Worm (Caenorhabditis elegans) whole organism, early embryonic: Measurements from ENCODE around the gene col-80.

Source experiments
- B0310.2 ChIP-seq: sonication (generic microtip); optimal IDR thresholded peaks from 2 replicates; lab custom pipeline; 2016; ENCODE audit warnings: mild to moderate bottlenecking, missing genetic modification characterization, missing compliant biosample characterization
- F13C5.2 ChIP-seq: sonication (generic microtip); optimal IDR thresholded peaks from 2 replicates; lab custom pipeline; 2017; ENCODE audit warnings: mild to moderate bottlenecking, missing genetic modification characterization, inconsistent platforms, missing compliant biosample characterization
- aly-1 ChIP-seq: sonication (generic microtip); optimal IDR thresholded peaks from 2 replicates; lab custom pipeline; 2016; ENCODE audit warnings: missing genetic modification characterization, missing compliant biosample characterization
- ama-1 ChIP-seq: fragments of 150-350 bp; optimal IDR thresholded peaks from 2 replicates; lab custom pipeline; 2014
- ceh-13 ChIP-seq: fragments of 200-800 bp; sonication (Bioruptor generic); optimal IDR thresholded peaks from 2 replicates; lab custom pipeline; 2018; ENCODE audit warnings: mild to moderate bottlenecking, missing genetic modification characterization, missing compliant biosample characterization
- ceh-36 ChIP-seq: sonication (generic microtip); optimal IDR thresholded peaks from 2 replicates; lab custom pipeline; 2016; ENCODE audit warnings: missing genetic modification characterization, inconsistent platforms, missing compliant biosample characterization
- ets-7 ChIP-seq: sonication (generic microtip); optimal IDR thresholded peaks from 2 replicates; lab custom pipeline; 2016; ENCODE audit warnings: missing genotype, missing genetic modification characterization, missing compliant biosample characterization
- flt-1 ChIP-seq: fragments of 200-800 bp; sonication (Bioruptor generic); IDR thresholded peaks from 2 replicates; pipeline ENCODE4 v1.3.6; 2022; ENCODE audit warnings: missing genetic modification characterization, missing compliant biosample characterization
- hmbx-1 ChIP-seq: sonication (generic microtip); optimal IDR thresholded peaks from 2 replicates; lab custom pipeline; 2016; ENCODE audit warnings: mild to moderate bottlenecking, missing genetic modification characterization, missing compliant biosample characterization
- hmg-4 ChIP-seq: fragments of 200-800 bp; sonication (Bioruptor generic); optimal IDR thresholded peaks from 2 replicates; lab custom pipeline; 2018; ENCODE audit warnings: mild to moderate bottlenecking, missing genetic modification characterization, missing compliant biosample characterization
- hnd-1 ChIP-seq: sonication (generic microtip); optimal IDR thresholded peaks from 2 replicates; lab custom pipeline; 2016; ENCODE audit warnings: missing genetic modification characterization, missing compliant biosample characterization
- pes-1 ChIP-seq: fragments of 200-800 bp; sonication (Bioruptor generic); IDR thresholded peaks from 2 replicates; pipeline ENCODE4 v1.3.6; 2022; ENCODE audit warnings: missing genetic modification reagents, missing genetic modification characterization, missing compliant biosample characterization
- scrt-1 ChIP-seq: fragments of 200-800 bp; sonication (Bioruptor generic); IDR thresholded peaks from 2 replicates; pipeline ENCODE4 v1.3.6; 2022; ENCODE audit warnings: missing genetic modification characterization, missing compliant biosample characterization
- sea-1 ChIP-seq: fragments of 200-800 bp; sonication (Bioruptor generic); conservative IDR thresholded peaks from 2 replicates; pipeline ENCODE4 v1.3.6; 2022; ENCODE audit warnings: missing genetic modification characterization, missing compliant biosample characterization
- tbx-11 ChIP-seq: fragments of 200-800 bp; sonication (Bioruptor generic); IDR thresholded peaks from 2 replicates; pipeline ENCODE4 v1.3.6; 2022; ENCODE audit warnings: missing genetic modification characterization, missing compliant biosample characterization
- tbx-37 ChIP-seq: fragments of 200-800 bp; sonication (Bioruptor generic); conservative IDR thresholded peaks from 2 replicates; pipeline ENCODE4 v1.3.6; 2022; ENCODE audit warnings: missing genetic modification reagents, missing genetic modification characterization, missing compliant biosample characterization
- tra-4 ChIP-seq: sonication (generic microtip); optimal IDR thresholded peaks from 2 replicates; lab custom pipeline; 2017; ENCODE audit warnings: missing genetic modification characterization, missing compliant biosample characterization

The col-80 gene

DNA sequence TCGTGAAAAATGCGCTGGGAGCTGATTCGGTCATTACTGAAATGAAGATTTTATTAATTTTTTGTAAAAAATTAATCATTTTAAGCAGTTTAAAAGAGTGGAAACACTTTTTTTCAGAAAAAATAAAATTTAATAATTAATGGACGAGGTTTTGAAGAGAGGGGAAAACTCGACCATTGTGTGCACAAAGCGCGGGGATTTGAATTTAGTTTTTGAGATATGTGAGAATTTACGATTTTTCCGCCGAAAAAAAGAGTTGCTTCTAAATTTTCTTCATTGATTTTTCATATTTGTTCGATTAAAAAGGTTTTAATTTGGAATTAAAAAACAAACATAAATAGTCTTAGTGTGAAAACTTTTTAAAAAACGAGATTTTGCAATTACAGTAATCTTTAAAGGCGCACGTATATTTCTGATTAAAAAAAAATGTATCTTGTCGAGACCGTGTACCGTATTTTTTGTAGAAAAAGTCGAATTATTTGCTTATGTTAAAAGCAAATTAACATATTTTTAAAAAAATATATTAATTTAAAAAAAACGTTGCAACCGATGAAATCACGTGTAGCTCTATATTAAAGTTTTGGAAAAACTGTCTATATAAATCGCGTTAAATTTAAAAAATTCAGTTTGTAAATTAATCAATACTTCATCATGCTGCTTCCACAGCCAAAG lies 7.4 kb downstream of the col-80 start, which contains the start of the genes dph-2 and C09G5.7:
dph-2 (minus strand) TSS at position 36 of the 672 bp plus-strand sequence.
C09G5.7 (plus strand) TSS at position 622 of the 672 bp plus-strand sequence.
- no peak for TF ChIP-seq ets-7
- TF ChIP-seq ama-1 (lab: Kevin White, UChicago): no peak
- no peak for TF ChIP-seq F13C5.2 (tag; lab: Kevin White, UChicago)
- TF ChIP-seq aly-1: no peak
- TF ChIP-seq sea-1 (GFP tag; lab: Robert Waterston, UW): no peak

- TF ChIP-seq tbx-11 (no peak), sea-1 (GFP tag; lab: Robert Waterston, UW) (no peak), aly-1 (no peak)
These were observed 10.1 kb downstream of the col-80 start, which contains the start of gene C09G5.13 for ce11 chrII:10717124-10717523. TSS of gene C09G5.13 (plus strand) at chrII:10717424.

DNA sequence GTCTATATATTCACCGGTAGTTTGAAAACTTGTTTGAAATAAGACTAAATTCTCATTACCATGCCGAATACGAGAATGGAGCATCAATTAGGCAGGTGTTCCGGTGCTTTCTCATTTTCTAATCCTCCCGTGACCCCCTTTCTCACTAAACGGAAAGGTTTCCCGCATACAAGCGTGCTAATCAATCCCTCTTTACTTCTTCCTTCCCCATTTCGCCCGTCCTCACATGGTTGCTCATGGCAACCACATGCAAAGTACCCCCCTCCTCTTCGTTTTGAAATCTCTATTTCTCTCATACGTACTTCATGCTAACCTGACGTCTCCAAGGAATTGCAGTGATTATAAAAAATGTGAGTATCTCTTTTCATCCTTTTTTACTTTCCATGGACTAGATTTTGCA lies 12.9 kb downstream of the col-80 start, which contains the start of gene mks-5:
mks-5 (plus strand) TSS at position 301 of the 400 bp plus-strand sequence.
- no peak for TF ChIP-seq tbx-11
- no peak for TF ChIP-seq F13C5.2 (tag; lab: Kevin White, UChicago)
- no peak for TF ChIP-seq flt-1 (GFP tag; lab: Robert Waterston, UW)
- TF ChIP-seq tra-4 (tag; lab: Kevin White, UChicago): no peak
- TF ChIP-seq hmbx-1: no peak
- TF ChIP-seq hnd-1 (tag; lab: Kevin White, UChicago): no peak
- no peak for TF ChIP-seq aly-1
- TF ChIP-seq scrt-1 (GFP tag; lab: Robert Waterston, UW): no peak
- TF ChIP-seq tbx-37 (GFP tag; lab: Robert Waterston, UW): no peak
- no peak for TF ChIP-seq ceh-13 (GFP tag; lab: Kevin White, UChicago)
- TF ChIP-seq pes-1: no peak
- TF ChIP-seq B0310.2: no peak
- no peak for TF ChIP-seq sea-1 (GFP tag; lab: Robert Waterston, UW)

DNA sequence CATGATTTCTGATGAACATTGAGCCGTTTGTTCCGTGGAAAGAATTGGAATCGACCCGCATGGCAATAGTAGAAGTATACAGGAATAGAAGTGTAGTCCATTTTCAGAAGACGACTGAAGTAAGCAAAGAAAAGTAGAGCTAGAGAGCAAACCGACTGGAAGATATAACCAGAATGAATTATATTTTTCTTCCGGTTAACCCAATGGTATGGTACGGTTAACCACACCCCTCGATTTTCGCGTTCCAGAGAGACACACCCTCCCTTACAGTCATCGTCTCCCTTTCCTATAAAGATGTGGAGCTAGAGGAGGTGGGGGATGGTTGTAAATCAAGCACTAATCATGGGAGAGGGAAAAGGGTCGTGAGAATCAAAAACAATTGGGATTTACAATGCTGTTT lies 16.1 kb downstream of the col-80 start, which contains the start of gene C09G5.14:
C09G5.14 (minus strand) TSS at position 101 of the 400 bp plus-strand sequence.
- no peak for TF ChIP-seq B0310.2
- no peak for TF ChIP-seq ama-1 (lab: Kevin White, UChicago)
- no peak for TF ChIP-seq ceh-36 (tag; lab: Kevin White, UChicago)
- TF ChIP-seq pes-1: no peak
- no peak for TF ChIP-seq sea-1 (GFP tag; lab: Robert Waterston, UW)
- no peak for TF ChIP-seq tbx-37 (GFP tag; lab: Robert Waterston, UW)
- TF ChIP-seq aly-1: no peak
- TF ChIP-seq hnd-1 (tag; lab: Kevin White, UChicago): no peak
- TF ChIP-seq tra-4 (tag; lab: Kevin White, UChicago): no peak
- no peak for TF ChIP-seq F13C5.2 (tag; lab: Kevin White, UChicago)
- no peak for TF ChIP-seq hmg-4
- TF ChIP-seq hmbx-1: no peak
- TF ChIP-seq ceh-13 (GFP tag; lab: Kevin White, UChicago): no peak

DNA sequence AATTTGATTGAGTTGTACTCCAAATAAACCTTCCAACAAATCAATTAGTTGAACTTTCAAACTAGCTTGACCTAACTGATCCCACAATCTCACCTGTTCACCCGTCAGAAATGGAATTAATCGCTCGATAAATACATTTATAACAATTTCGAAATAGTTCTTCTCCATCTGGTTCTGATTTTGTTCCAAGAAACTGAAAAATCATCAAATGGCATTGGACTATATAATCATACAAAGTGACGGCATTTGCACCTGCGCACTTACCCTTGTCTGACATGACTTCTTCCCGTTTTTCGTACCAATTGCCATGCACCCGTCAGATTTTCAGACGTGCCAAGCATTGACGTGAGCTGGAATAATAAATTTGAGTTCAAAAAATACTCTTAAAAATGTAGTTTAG lies 23.7 kb downstream of the col-80 start:
- TF ChIP-seq tbx-11 (no peak), ets-7 (no peak), tbx-37 (GFP tag; lab: Robert Waterston, UW) (no peak), hmg-4 (no peak), B0310.2 (no peak)

ce11 chrII:10731552-10731951 lies 24.6 kb downstream of the col-80 start, which contains the start of gene glb-12:
TSS of gene glb-12 (minus strand) at chrII:10731652.
- TF ChIP-seq B0310.2: no peak
- TF ChIP-seq hnd-1 (tag; lab: Kevin White, UChicago): no peak
- no peak for TF ChIP-seq ets-7
- TF ChIP-seq pes-1: no peak
- no peak for TF ChIP-seq flt-1 (GFP tag; lab: Robert Waterston, UW)
- TF ChIP-seq F13C5.2 (tag; lab: Kevin White, UChicago): no peak
- no peak for TF ChIP-seq ama-1 (lab: Kevin White, UChicago)
- TF ChIP-seq tra-4 (tag; lab: Kevin White, UChicago): no peak
- TF ChIP-seq tbx-11: no peak
- no peak for TF ChIP-seq tbx-37 (GFP tag; lab: Robert Waterston, UW)
- no peak for TF ChIP-seq sea-1 (GFP tag; lab: Robert Waterston, UW)
- no peak for TF ChIP-seq hmbx-1

ce11 chrII:10737059-10737458 lies 30.1 kb downstream of the col-80 start, which contains the start of gene C52A11.3:
TSS of gene C52A11.3 (plus strand) at chrII:10737359.
- no peak for TF ChIP-seq tbx-11
- TF ChIP-seq ets-7: no peak
- TF ChIP-seq hmbx-1: no peak
- no peak for TF ChIP-seq ceh-13 (GFP tag; lab: Kevin White, UChicago)
- TF ChIP-seq F13C5.2 (tag; lab: Kevin White, UChicago): no peak
- no peak for TF ChIP-seq hnd-1 (tag; lab: Kevin White, UChicago)
- no peak for TF ChIP-seq sea-1 (GFP tag; lab: Robert Waterston, UW)
- TF ChIP-seq tra-4 (tag; lab: Kevin White, UChicago): no peak
- no peak for TF ChIP-seq scrt-1 (GFP tag; lab: Robert Waterston, UW)
- TF ChIP-seq aly-1: no peak
- TF ChIP-seq ama-1 (lab: Kevin White, UChicago): no peak

DNA sequence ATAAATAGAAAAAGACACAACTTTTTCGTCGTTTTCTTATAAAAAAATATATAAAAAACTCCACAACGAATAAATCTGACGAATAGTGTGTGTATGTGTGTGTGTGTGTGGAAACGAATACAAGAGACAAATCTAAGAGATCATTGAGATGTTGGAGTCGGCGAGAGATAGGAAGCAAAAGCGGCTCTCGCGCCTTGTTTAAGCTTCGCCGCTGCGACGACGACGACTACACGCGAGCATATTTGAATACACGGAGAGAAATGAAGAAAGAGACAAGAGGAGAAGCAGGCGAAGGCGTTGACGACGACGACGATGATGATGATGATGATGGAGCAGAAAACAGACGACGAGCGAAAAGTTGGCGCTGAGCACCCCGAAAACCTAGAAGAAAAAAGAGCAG lies 37.8 kb downstream of the col-80 start:
- TF ChIP-seq ceh-36 (tag; lab: Kevin White, UChicago) (no peak), hmbx-1 (no peak), tra-4 (tag; lab: Kevin White, UChicago) (no peak), pes-1 (no peak), F13C5.2 (tag; lab: Kevin White, UChicago) (no peak), B0310.2 (no peak), ama-1 (lab: Kevin White, UChicago) (no peak), flt-1 (GFP tag; lab: Robert Waterston, UW) (no peak), aly-1 (no peak), tbx-37 (GFP tag; lab: Robert Waterston, UW) (no peak), ceh-13 (GFP tag; lab: Kevin White, UChicago) (no peak), sea-1 (GFP tag; lab: Robert Waterston, UW) (no peak), tbx-11 (no peak), ets-7 (no peak), hnd-1 (tag; lab: Kevin White, UChicago) (no peak), hmg-4 (no peak), scrt-1 (GFP tag; lab: Robert Waterston, UW) (no peak)
